Fruit fly (Drosophila melanogaster): Measurements from ENCODE around the gene chinmo.

chinmo gene

DNA sequence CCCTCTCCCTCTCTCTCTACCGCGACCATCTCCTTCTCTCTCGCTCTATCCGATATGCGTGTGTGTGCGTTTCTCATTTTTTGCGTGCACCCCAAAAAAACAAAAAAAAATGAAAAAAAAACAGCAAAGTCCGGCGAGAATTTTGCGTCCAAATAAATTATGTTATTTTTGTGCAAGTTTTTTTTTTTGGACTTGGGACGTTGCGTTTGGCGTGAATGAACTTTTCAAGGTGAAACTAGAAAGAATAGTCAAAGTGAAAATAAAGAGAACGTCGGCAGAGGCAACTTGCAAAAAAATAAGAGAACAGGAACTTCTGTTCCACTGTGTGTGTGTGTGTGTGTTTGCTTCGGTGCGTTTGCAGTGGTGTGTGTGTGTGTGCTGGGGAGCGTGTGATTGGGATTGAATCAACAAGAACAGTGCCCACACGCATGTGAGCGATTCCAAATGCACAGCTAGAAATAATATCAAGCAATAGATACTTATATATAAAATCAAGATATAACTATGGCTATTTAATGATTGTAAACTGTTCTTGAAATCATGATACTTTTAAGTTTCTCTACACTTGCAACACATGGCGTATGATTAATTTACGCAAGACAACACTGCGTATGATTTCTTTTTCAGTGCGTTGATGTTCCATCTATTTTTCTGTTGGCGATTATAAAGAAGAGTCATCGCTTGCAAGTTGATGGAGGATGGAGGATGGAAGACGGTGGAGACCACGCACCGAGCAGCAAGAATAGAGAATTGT lies 21.7 kb upstream of the chinmo start:
- no peak for TF ChIP-seq br (GFP tag; optimal IDR thresholded peaks at IDR 0.05)
- no peak for TF ChIP-seq usp (GFP tag; optimal IDR thresholded peaks at IDR 0.05)
- no peak for TF ChIP-seq psq (GFP tag; optimal IDR thresholded peaks at IDR 0.05)
- peak; percentile 76 for TF ChIP-seq Dfd (GFP tag; optimal IDR thresholded peaks at IDR 0.05)
- TF ChIP-seq sv (GFP tag; optimal IDR thresholded peaks at IDR 0.05), result peak; percentile 32

DNA sequence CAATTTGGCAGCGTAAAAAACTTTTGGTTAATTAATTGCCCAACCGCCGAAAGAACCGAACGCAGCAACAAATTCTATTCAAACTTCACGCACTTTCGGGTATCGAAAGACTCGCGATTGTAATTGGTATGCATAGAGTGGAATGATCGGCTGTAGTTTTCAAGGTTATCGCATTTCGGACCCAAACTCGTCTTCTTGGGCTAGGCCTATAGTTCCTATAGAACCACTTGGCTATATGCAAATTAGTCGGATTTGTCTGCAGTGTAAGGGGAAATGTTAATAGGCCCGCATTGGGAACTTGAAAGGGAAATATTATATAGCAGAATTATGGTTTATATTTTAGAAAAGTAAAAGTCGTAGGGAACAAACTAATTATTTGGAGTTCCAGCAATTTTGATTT lies 20.5 kb upstream of the chinmo start:
- TF ChIP-seq Mio (GFP tag; optimal IDR thresholded peaks at IDR 0.05) (no peak), fru (GFP tag; optimal IDR thresholded peaks at IDR 0.05) (no peak)

dm6 chr2L:1631441-1632313 lies 19.4 kb upstream of the chinmo start:
- no peak for TF ChIP-seq pan (optimal IDR thresholded peaks at IDR 0.05)
- TF ChIP-seq CG9705 (GFP tag; optimal IDR thresholded peaks at IDR 0.05), result no peak
- no peak for TF ChIP-seq HLH106 (tag; optimal IDR thresholded peaks at IDR 0.05)
- TF ChIP-seq Hnf4 (GFP tag; optimal IDR thresholded peaks at IDR 0.05), result no peak
- no peak for TF ChIP-seq rgr (GFP tag; optimal IDR thresholded peaks at IDR 0.05)
- no peak for TF ChIP-seq brk (GFP tag; optimal IDR thresholded peaks at IDR 0.05)
- TF ChIP-seq CrebA (GFP tag; optimal IDR thresholded peaks at IDR 0.05; ENCODE audit: borderline replicate concordance), result no peak
- TF ChIP-seq woc (GFP tag; optimal IDR thresholded peaks at IDR 0.05), result no peak
- TF ChIP-seq OdsH (GFP tag; optimal IDR thresholded peaks at IDR 0.05), result no peak
- no peak for TF ChIP-seq psq (GFP tag; optimal IDR thresholded peaks at IDR 0.05)
- no peak for TF ChIP-seq Myc (optimal IDR thresholded peaks at IDR 0.05)

- TF ChIP-seq sv (GFP tag; optimal IDR thresholded peaks at IDR 0.05) (peak; percentile 96), Hr78 (GFP tag; optimal IDR thresholded peaks at IDR 0.05) (no peak), rgr (GFP tag; optimal IDR thresholded peaks at IDR 0.05) (peak; percentile 15), foxo (GFP tag; optimal IDR thresholded peaks at IDR 0.05) (peak in 1 of 2 experiments; percentile 45), jim (GFP tag; optimal IDR thresholded peaks at IDR 0.05) (no peak), usp (GFP tag; optimal IDR thresholded peaks at IDR 0.05) (no peak), woc (GFP tag; optimal IDR thresholded peaks at IDR 0.05) (no peak), fru (GFP tag; optimal IDR thresholded peaks at IDR 0.05) (peak; percentile 6), h (GFP tag; optimal IDR thresholded peaks at IDR 0.05) (peak; percentile 36), Rel (GFP tag; optimal IDR thresholded peaks at IDR 0.05) (no peak), Rel (tag; optimal IDR thresholded peaks at IDR 0.05) (no peak), Vsx2 (GFP tag; optimal IDR thresholded peaks at IDR 0.05; ENCODE audit: partially characterized antibody) (peak; percentile 3)
Observed at dm6 chr2L:1632730-1633172, 18.3 kb upstream of the chinmo start.

DNA sequence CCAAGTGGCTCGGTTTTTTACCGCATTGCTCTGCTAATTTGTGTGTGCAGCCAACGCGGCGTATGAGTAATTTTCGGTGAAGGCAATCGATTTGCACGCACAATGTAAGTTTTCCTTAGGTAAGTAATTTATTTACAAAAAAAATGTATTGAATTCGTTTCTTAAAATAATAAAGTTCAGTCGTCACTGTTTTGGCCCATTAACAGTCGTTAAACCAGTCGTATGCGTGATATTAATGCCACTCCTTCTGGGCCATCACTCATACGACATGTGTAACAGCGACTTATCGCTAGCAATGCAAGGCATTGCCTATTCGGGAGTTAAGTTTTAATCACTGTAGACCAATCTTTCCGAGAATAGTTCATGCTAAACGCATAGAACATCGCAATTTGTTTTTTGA lies 17.7 kb upstream of the chinmo start:
- TF ChIP-seq Myc (optimal IDR thresholded peaks at IDR 0.05), result no peak
- no peak for TF ChIP-seq ey (GFP tag; optimal IDR thresholded peaks at IDR 0.05)
- no peak for TF ChIP-seq Hr83 (GFP tag; optimal IDR thresholded peaks at IDR 0.05; ENCODE audit: poor library complexity, severe bottlenecking)
- no peak for TF ChIP-seq fru (GFP tag; optimal IDR thresholded peaks at IDR 0.05)
- no peak for TF ChIP-seq Dif (GFP tag; optimal IDR thresholded peaks at IDR 0.05; ENCODE audit: partially characterized antibody)
- TF ChIP-seq HLH106 (tag; optimal IDR thresholded peaks at IDR 0.05), result no peak
- no peak for TF ChIP-seq jim (GFP tag; optimal IDR thresholded peaks at IDR 0.05)
- no peak for TF ChIP-seq Rel (GFP tag; optimal IDR thresholded peaks at IDR 0.05)
- no peak for TF ChIP-seq Rel (tag; optimal IDR thresholded peaks at IDR 0.05)
- TF ChIP-seq pan (optimal IDR thresholded peaks at IDR 0.05), result no peak
